Worm (Caenorhabditis elegans) whole organism, midembryonic: Measurements from ENCODE around the gene F22B3.5.

Source experiments
- T22C8.4 ChIP-seq: fragments of 200-800 bp; sonication (Bioruptor generic); IDR thresholded peaks from 2 replicates; pipeline ENCODE4 v1.3.6; 2022; ENCODE audit warnings: missing genetic modification characterization, missing compliant biosample characterization
- cog-1 ChIP-seq: sonication (generic microtip); optimal IDR thresholded peaks from 2 replicates; lab custom pipeline; 2016; ENCODE audit warnings: missing genetic modification characterization, missing compliant biosample characterization
- flt-1 ChIP-seq: fragments of 200-800 bp; sonication (Bioruptor generic); IDR thresholded peaks from 2 replicates; pipeline ENCODE4 v1.3.6; 2022; ENCODE audit warnings: missing genetic modification characterization, missing compliant biosample characterization
- klf-2 ChIP-seq: fragments of 200-800 bp; sonication (Bioruptor generic); conservative IDR thresholded peaks from 2 replicates; pipeline ENCODE4 v1.3.6; 2022; ENCODE audit warnings: missing genetic modification reagents, missing genetic modification characterization, missing compliant biosample characterization
- med-1 ChIP-seq: sonication (generic microtip); optimal IDR thresholded peaks from 2 replicates; lab custom pipeline; 2017; ENCODE audit warnings: missing genetic modification characterization, mild to moderate bottlenecking, missing compliant biosample characterization, antibody characterized with exemption, missing genetic modification reagents; ENCODE audit not compliant: insufficient read depth
- ref-1 ChIP-seq: fragments of 200-800 bp; sonication (Bioruptor generic); conservative IDR thresholded peaks from 2 replicates; pipeline ENCODE4 v1.3.6; 2022; ENCODE audit warnings: missing genetic modification reagents, missing genetic modification characterization, missing compliant biosample characterization
- tab-1 ChIP-seq: fragments of 200-800 bp; sonication (Bioruptor generic); IDR thresholded peaks from 2 replicates; pipeline ENCODE4 v1.3.6; 2022; ENCODE audit warnings: missing genetic modification characterization, missing compliant biosample characterization
- ztf-23 ChIP-seq: fragments of 200-800 bp; sonication (Bioruptor generic); IDR thresholded peaks from 2 replicates; pipeline ENCODE4 v1.3.6; 2022; ENCODE audit warnings: missing genetic modification reagents, missing genetic modification characterization, missing compliant biosample characterization
- ztf-29 ChIP-seq: fragments of 200-800 bp; sonication (Bioruptor generic); IDR thresholded peaks from 2 replicates; pipeline ENCODE4 v1.3.6; 2022; ENCODE audit warnings: missing genetic modification reagents, missing genetic modification characterization, missing compliant biosample characterization

- TF ChIP-seq T22C8.4 = no peak
- TF ChIP-seq med-1 = no peak
- TF ChIP-seq cog-1 (tag; lab: Kevin White, UChicago) = no peak
- TF ChIP-seq klf-2 = no peak
- TF ChIP-seq flt-1 (GFP tag; lab: Robert Waterston, UW) = no peak
- no peak for TF ChIP-seq ref-1 (GFP tag; lab: Robert Waterston, UW)
- TF ChIP-seq tab-1 = no peak
- no peak for TF ChIP-seq ztf-23 (GFP tag; lab: Robert Waterston, UW)
- no peak for TF ChIP-seq ztf-29 (GFP tag; lab: Robert Waterston, UW)
These were observed 37.4 kb downstream of the F22B3.5 start, which contains the start of gene fbxb-76 for ce11 chrIV:11379254-11379653.
